Fruit fly (Drosophila melanogaster) whole organism, embryonic: Measurements from ENCODE around the gene Cog3.

Source experiments
- Ada2b ChIP-seq: fragments of 200-800 bp; sonication (Bioruptor generic); IDR thresholded peaks from 2 replicates; pipeline ENCODE4 v1.3.6; 2022; ENCODE audit warnings: missing biosample characterization, missing genetic modification characterization
- Atf6 ChIP-seq: fragments of 200-800 bp; sonication (Bioruptor generic); IDR thresholded peaks from 2 replicates; pipeline ENCODE4 v1.3.6; 2022; ENCODE audit warnings: missing biosample characterization, missing genetic modification characterization
- B-H1 ChIP-seq: fragments of 200-800 bp; sonication (Bioruptor generic); IDR thresholded peaks from 3 replicates; pipeline ENCODE4 v1.3.6; 2022; ENCODE audit warnings: missing biosample characterization, missing genetic modification characterization
- CG10274 ChIP-seq: fragments of 200-800 bp; sonication (Bioruptor generic); optimal IDR thresholded peaks from 3 replicates; lab custom pipeline; 2017; ENCODE audit warnings: missing biosample characterization, mild to moderate bottlenecking, missing genetic modification characterization
- CG10321 ChIP-seq: fragments of 200-800 bp; sonication (Bioruptor generic); IDR thresholded peaks from 2 replicates; pipeline ENCODE4 v1.3.6; 2022; ENCODE audit warnings: missing biosample characterization, missing genetic modification characterization
- CG11398 ChIP-seq: fragments of 200-800 bp; sonication (Bioruptor generic); optimal IDR thresholded peaks from 2 replicates; lab custom pipeline; 2016; ENCODE audit warnings: missing biosample characterization, missing genetic modification characterization
- CG11560 ChIP-seq: fragments of 200-800 bp; sonication (Bioruptor generic); IDR thresholded peaks from 3 replicates; pipeline ENCODE4 v1.3.6; 2022; ENCODE audit warnings: missing biosample characterization, missing genetic modification characterization
- CG12155 ChIP-seq: fragments of 200-800 bp; sonication (Bioruptor generic); optimal IDR thresholded peaks from 3 replicates; lab custom pipeline; 2016; ENCODE audit warnings: missing biosample characterization, missing genetic modification characterization
- CG1233 ChIP-seq: fragments of 200-800 bp; sonication (Bioruptor generic); optimal IDR thresholded peaks from 4 replicates; lab custom pipeline; 2018; ENCODE audit warnings: missing biosample characterization, mild to moderate bottlenecking, missing genetic modification characterization
- CG13123 ChIP-seq: fragments of 200-800 bp; sonication (Bioruptor generic); optimal IDR thresholded peaks from 2 replicates; lab custom pipeline; 2016; ENCODE audit warnings: missing biosample characterization, missing genetic modification characterization
- CG13424 ChIP-seq: fragments of 200-800 bp; sonication (Bioruptor generic); optimal IDR thresholded peaks from 2 replicates; lab custom pipeline; 2019; ENCODE audit warnings: missing biosample characterization, mild to moderate bottlenecking, missing genetic modification characterization, moderate library complexity
- CG15269 ChIP-seq: fragments of 200-800 bp; sonication (Bioruptor generic); optimal IDR thresholded peaks from 2 replicates; lab custom pipeline; 2018; ENCODE audit warnings: missing biosample characterization, mild to moderate bottlenecking, missing genetic modification characterization, moderate library complexity
- CG1792 ChIP-seq: fragments of 200-800 bp; sonication (Bioruptor generic); optimal IDR thresholded peaks from 2 replicates; lab custom pipeline; 2016; ENCODE audit warnings: missing biosample characterization, missing genetic modification characterization
- CG2116 ChIP-seq: fragments of 200-800 bp; sonication (Bioruptor generic); optimal IDR thresholded peaks from 3 replicates; lab custom pipeline; 2018; ENCODE audit warnings: missing biosample characterization, mild to moderate bottlenecking, missing genetic modification characterization
- CG2199 ChIP-seq: fragments of 200-800 bp; sonication (Bioruptor generic); IDR thresholded peaks from 3 replicates; pipeline ENCODE4 v1.3.6; 2022; ENCODE audit warnings: missing biosample characterization, missing genetic modification characterization
- CG3065 ChIP-seq: fragments of 200-800 bp; sonication (Bioruptor generic); optimal IDR thresholded peaks from 2 replicates; lab custom pipeline; 2016; ENCODE audit warnings: missing biosample characterization, missing genetic modification characterization
- CG43689 ChIP-seq: fragments of 200-800 bp; sonication (Bioruptor generic); IDR thresholded peaks from 2 replicates; pipeline ENCODE4 v1.3.6; 2022; ENCODE audit warnings: missing biosample characterization, missing genetic modification characterization
- CG6654 ChIP-seq: fragments of 200-800 bp; sonication (Bioruptor generic); optimal IDR thresholded peaks from 2 replicates; lab custom pipeline; 2017; ENCODE audit warnings: missing biosample characterization, mild to moderate bottlenecking, missing genetic modification characterization
- CG6813 ChIP-seq: fragments of 200-800 bp; sonication (Bioruptor generic); optimal IDR thresholded peaks from 2 replicates; lab custom pipeline; 2017; ENCODE audit warnings: missing biosample characterization, missing genetic modification characterization, mild to moderate bottlenecking, moderate library complexity, missing genetic modification reagents
- CG9797 ChIP-seq: fragments of 200-800 bp; sonication (Bioruptor generic); optimal IDR thresholded peaks from 3 replicates; lab custom pipeline; 2018; ENCODE audit warnings: missing biosample characterization, mild to moderate bottlenecking, missing genetic modification characterization
- CkIIα-i1 ChIP-seq: fragments of 200-800 bp; sonication (Bioruptor generic); IDR thresholded peaks from 2 replicates; pipeline ENCODE4 v1.3.6; 2022; ENCODE audit warnings: missing biosample characterization, missing genetic modification characterization
- Dip3 ChIP-seq: fragments of 200-800 bp; sonication (Bioruptor generic); optimal IDR thresholded peaks from 3 replicates; lab custom pipeline; 2016; ENCODE audit warnings: missing biosample characterization, missing genetic modification characterization
- Doc2 ChIP-seq: fragments of 200-800 bp; sonication (Bioruptor generic); IDR thresholded peaks from 2 replicates; pipeline ENCODE4 v1.3.6; 2022; ENCODE audit warnings: missing biosample characterization, missing genetic modification characterization
- E2f1 ChIP-seq: fragments of 200-800 bp; sonication (Bioruptor generic); IDR thresholded peaks from 2 replicates; pipeline ENCODE4 v1.3.6; 2022; ENCODE audit warnings: missing biosample characterization, missing genetic modification characterization
- Eip74EF ChIP-seq, 2 experiments: fragments of 200-800 bp in 1 of 2; fragments of >200 bp in 1 of 2; sonication (Bioruptor generic) in 1 of 2; optimal IDR thresholded peaks; 2 replicates each; lab custom pipeline; 2017 to 2019; ENCODE audit warnings: missing biosample characterization in 2 of 2, missing genetic modification characterization in 2 of 2, mild to moderate bottlenecking in 1 of 2, moderate library complexity in 1 of 2
- Ets65A ChIP-seq: fragments of 200-800 bp; sonication (Bioruptor generic); peaks from one replicate; lab custom pipeline; 2016; ENCODE audit warnings: missing biosample characterization, missing genetic modification characterization
- Gug ChIP-seq: fragments of 200-800 bp; sonication (Bioruptor generic); IDR thresholded peaks from 4 replicates; pipeline ENCODE4 v1.3.6; 2022; ENCODE audit warnings: missing biosample characterization, missing genetic modification characterization
- Nf-YB ChIP-seq: fragments of 200-800 bp; sonication (Bioruptor generic); optimal IDR thresholded peaks from 3 replicates; lab custom pipeline; 2019; ENCODE audit warnings: missing biosample characterization, mild to moderate bottlenecking, missing genetic modification characterization, moderate library complexity
- Sox100B ChIP-seq: fragments of 200-800 bp; sonication (Bioruptor generic); optimal IDR thresholded peaks from 3 replicates; lab custom pipeline; 2018; ENCODE audit warnings: missing biosample characterization, mild to moderate bottlenecking, missing genetic modification characterization
- TFAM ChIP-seq: fragments of 200-800 bp; sonication (Bioruptor generic); optimal IDR thresholded peaks from 2 replicates; lab custom pipeline; 2017; ENCODE audit warnings: missing biosample characterization, missing genetic modification characterization, inconsistent platforms
- ac ChIP-seq: fragments of 200-800 bp; sonication (Bioruptor generic); optimal IDR thresholded peaks from 3 replicates; lab custom pipeline; 2017; ENCODE audit warnings: missing biosample characterization, mild to moderate bottlenecking, missing genetic modification characterization
- bab2 ChIP-seq: fragments of 200-800 bp; sonication (Bioruptor generic); optimal IDR thresholded peaks from 2 replicates; lab custom pipeline; 2016; ENCODE audit warnings: missing biosample characterization, missing genetic modification characterization
- bbx ChIP-seq: fragments of 200-800 bp; sonication (Bioruptor generic); IDR thresholded peaks from 2 replicates; pipeline ENCODE4 v1.3.6; 2022; ENCODE audit warnings: missing biosample characterization, missing genetic modification characterization; ENCODE audit not compliant: partially characterized antibody
- cas ChIP-seq: fragments of 200-800 bp; sonication (Bioruptor generic); IDR thresholded peaks from 2 replicates; pipeline ENCODE4 v1.3.6; 2022; ENCODE audit warnings: missing biosample characterization, missing genetic modification characterization
- danr ChIP-seq: fragments of 200-800 bp; sonication (Bioruptor generic); IDR thresholded peaks from 2 replicates; pipeline ENCODE4 v1.3.6; 2022; ENCODE audit warnings: missing biosample characterization, missing genetic modification characterization
- dmrt99B ChIP-seq: fragments of 200-800 bp; sonication (Bioruptor generic); optimal IDR thresholded peaks from 2 replicates; lab custom pipeline; 2018; ENCODE audit warnings: missing biosample characterization, mild to moderate bottlenecking, missing genetic modification characterization, moderate library complexity
- gsb-n ChIP-seq: fragments of 200-800 bp; sonication (Bioruptor generic); optimal IDR thresholded peaks from 3 replicates; lab custom pipeline; 2018; ENCODE audit warnings: missing biosample characterization, mild to moderate bottlenecking, missing genetic modification characterization
- hth ChIP-seq: fragments of >200 bp; optimal IDR thresholded peaks from 2 replicates; lab custom pipeline; 2017; ENCODE audit warnings: inconsistent platforms
- ind ChIP-seq: fragments of 200-800 bp; sonication (Bioruptor generic); optimal IDR thresholded peaks from 3 replicates; lab custom pipeline; 2016; ENCODE audit warnings: missing biosample characterization, missing genetic modification characterization
- jing ChIP-seq: fragments of 200-800 bp; sonication (Bioruptor generic); optimal IDR thresholded peaks from 2 replicates; lab custom pipeline; 2018; ENCODE audit warnings: missing biosample characterization, mild to moderate bottlenecking, missing genetic modification characterization
- jumu ChIP-seq: fragments of 200-800 bp; sonication (Bioruptor generic); optimal IDR thresholded peaks from 3 replicates; lab custom pipeline; 2016; ENCODE audit warnings: missing biosample characterization, missing genetic modification characterization
- maf-S ChIP-seq: fragments of 200-800 bp; sonication (Bioruptor generic); optimal IDR thresholded peaks from 2 replicates; lab custom pipeline; 2016; ENCODE audit warnings: missing biosample characterization, missing genetic modification characterization
- nerfin-2 ChIP-seq: fragments of 200-800 bp; sonication (Bioruptor generic); IDR thresholded peaks from 2 replicates; pipeline ENCODE4 v1.3.6; 2022; ENCODE audit warnings: missing biosample characterization, missing genetic modification characterization; ENCODE audit not compliant: partially characterized antibody
- peb ChIP-seq: fragments of 200-800 bp; sonication (Bioruptor generic); IDR thresholded peaks from 2 replicates; pipeline ENCODE4 v1.3.6; 2022; ENCODE audit warnings: missing biosample characterization, missing genetic modification characterization
- psq ChIP-seq: fragments of 200-800 bp; sonication (Bioruptor generic); optimal IDR thresholded peaks from 2 replicates; lab custom pipeline; 2017; ENCODE audit warnings: missing biosample characterization, missing genetic modification characterization
- ro ChIP-seq: fragments of 200-800 bp; sonication (Bioruptor generic); IDR thresholded peaks from 2 replicates; pipeline ENCODE4 v1.3.6; 2022; ENCODE audit warnings: missing biosample characterization, missing genetic modification characterization
- salm ChIP-seq: fragments of 200-800 bp; sonication (Bioruptor generic); optimal IDR thresholded peaks from 2 replicates; lab custom pipeline; 2018; ENCODE audit warnings: missing biosample characterization, mild to moderate bottlenecking, missing genetic modification characterization
- scrt ChIP-seq: fragments of 200-800 bp; sonication (Bioruptor generic); optimal IDR thresholded peaks from 2 replicates; lab custom pipeline; 2018; ENCODE audit warnings: missing biosample characterization, mild to moderate bottlenecking, missing genetic modification characterization, moderate library complexity
- sim ChIP-seq: fragments of 200-800 bp; sonication (Bioruptor generic); IDR thresholded peaks from 2 replicates; pipeline ENCODE4 v1.3.6; 2022; ENCODE audit warnings: missing biosample characterization, missing genetic modification characterization
- stwl ChIP-seq: fragments of 200-800 bp; sonication (Bioruptor generic); optimal IDR thresholded peaks from 3 replicates; lab custom pipeline; 2018; ENCODE audit warnings: missing biosample characterization, mild to moderate bottlenecking, missing genetic modification characterization, moderate library complexity
- tio ChIP-seq: fragments of 200-800 bp; sonication (Bioruptor generic); optimal IDR thresholded peaks from 2 replicates; lab custom pipeline; 2017; ENCODE audit warnings: missing biosample characterization, missing genetic modification characterization, inconsistent platforms

Cog3 gene

dm6 chr2L:3440322-3440721 is 16.5 kb downstream of the Cog3 start (continued):
- TF ChIP-seq ind (GFP tag; lab: Kevin White, UChicago) (peak; percentile 77), TFAM (no peak), Sox100B (GFP tag; lab: Kevin White, UChicago) (peak; percentile 48), ro (GFP tag; lab: Robert Waterston, UW) (0 out of 2 replicates have a peak, but pooled peaks have one; percentile 30), CG10321 (GFP tag; lab: Robert Waterston, UW) (peak; percentile 49; the same call in 1 of the 2 replicates), danr (GFP tag; lab: Robert Waterston, UW) (peak; percentile 65; the same call in 1 of the 2 replicates), CkIIα-i1 (peak; percentile 39; the same call in 1 of the 2 replicates), maf-S (GFP tag; lab: Kevin White, UChicago) (peak; percentile 35), Doc2 (no peak), CG3065 (GFP tag; lab: Kevin White, UChicago) (no peak), CG10274 (GFP tag; lab: Kevin White, UChicago) (peak; percentile 49), ac (GFP tag; lab: Kevin White, UChicago) (no peak), Ets65A (GFP tag; lab: Kevin White, UChicago) (peak; percentile 76), dmrt99B (tag; lab: Kevin White, UChicago) (peak; percentile 85), CG2116 (GFP tag; lab: Kevin White, UChicago) (no peak), gsb-n (tag; lab: Kevin White, UChicago) (no peak), CG1233 (GFP tag; lab: Kevin White, UChicago) (peak; percentile 44), Atf6 (GFP tag; lab: Robert Waterston, UW) (peak; percentile 54; the same call in 1 of the 2 replicates), stwl (tag; lab: Kevin White, UChicago) (no peak), B-H1 (GFP tag; lab: Robert Waterston, UW) (peak; percentile 81), CG12155 (peak; percentile 13), Eip74EF (GFP tag; optimal IDR thresholded peaks at IDR 0.05; lab: Kevin White, UChicago) (no peak), CG1792 (GFP tag; lab: Kevin White, UChicago) (no peak), bbx (GFP tag; lab: Robert Waterston, UW) (no peak), CG2199 (GFP tag; lab: Robert Waterston, UW) (peak; percentile 51; the same call in 1 of the 3 replicates), Ada2b (GFP tag; lab: Robert Waterston, UW) (peak; percentile 72), CG13424 (tag; lab: Kevin White, UChicago) (peak; percentile 25), CG6654 (GFP tag; lab: Kevin White, UChicago) (peak; percentile 41), nerfin-2 (GFP tag; lab: Robert Waterston, UW) (no peak), CG43689 (GFP tag; lab: Robert Waterston, UW) (peak; percentile 34; the same call in 1 of the 2 replicates), Dip3 (GFP tag; lab: Kevin White, UChicago) (no peak), jumu (GFP tag; lab: Kevin White, UChicago) (peak; percentile 52), scrt (peak; percentile 33), CG15269 (tag; lab: Kevin White, UChicago) (peak; percentile 67), hth (lab: Kevin White, UChicago) (no peak), psq (GFP tag; lab: Kevin White, UChicago) (peak; percentile 7), CG13123 (no peak), E2f1 (GFP tag; lab: Robert Waterston, UW) (peak; percentile 75), CG11560 (tag; lab: Robert Waterston, UW) (peak; percentile 58; the same call in 2 of the 3 replicates), sim (GFP tag; lab: Robert Waterston, UW) (0 out of 2 replicates have a peak, but pooled peaks have one; percentile 50), peb (GFP tag; lab: Robert Waterston, UW) (peak; percentile 64), Nf-YB (no peak), cas (GFP tag; lab: Robert Waterston, UW) (peak; percentile 73), jing (GFP tag; lab: Kevin White, UChicago) (peak; percentile 29), tio (GFP tag; lab: Kevin White, UChicago) (peak; percentile 39), CG11398 (GFP tag; lab: Kevin White, UChicago) (no peak), CG6813 (GFP tag; lab: Kevin White, UChicago) (peak; percentile 61), bab2 (GFP tag; lab: Kevin White, UChicago) (peak; percentile 19), Gug (GFP tag; lab: Robert Waterston, UW) (peak; percentile 49; the same call in 2 of the 4 replicates), CG9797 (no peak), salm (tag; lab: Kevin White, UChicago) (peak; percentile 25)
